Fruit fly (Drosophila melanogaster) whole organism, adult: ENCODE data around the gene Glut1.

Experiments used
- CG33017 ChIP-seq: fragments of 200-800 bp; sonication (Bioruptor generic); optimal IDR thresholded peaks from 2 replicates; lab custom pipeline; 2018; ENCODE audit warnings: missing biosample characterization, mild to moderate bottlenecking, missing genetic modification characterization, moderate library complexity
- CG5204 ChIP-seq: fragments of 200-800 bp; sonication (Bioruptor generic); optimal IDR thresholded peaks from 2 replicates; lab custom pipeline; 2016; ENCODE audit warnings: missing biosample characterization, missing genetic modification characterization
- Clk ChIP-seq: fragments of 200-800 bp; sonication (Bioruptor generic); optimal IDR thresholded peaks from 2 replicates; lab custom pipeline; 2017; ENCODE audit warnings: missing biosample characterization, missing genetic modification characterization
- Hr96 ChIP-seq: fragments of 200-800 bp; sonication (Bioruptor generic); optimal IDR thresholded peaks from 2 replicates; lab custom pipeline; 2016; ENCODE audit warnings: missing biosample characterization, missing genetic modification characterization
- kay ChIP-seq: fragments of 200-800 bp; sonication (Bioruptor generic); peaks from one replicate; lab custom pipeline; 2016; ENCODE audit warnings: missing biosample characterization, missing genetic modification characterization, borderline replicate concordance
- ovo ChIP-seq: fragments of 200-800 bp; sonication (Bioruptor generic); optimal IDR thresholded peaks from 2 replicates; lab custom pipeline; 2016; ENCODE audit warnings: missing biosample characterization, missing genetic modification characterization
- pad ChIP-seq: fragments of 200-800 bp; sonication (Bioruptor generic); optimal IDR thresholded peaks from 3 replicates; lab custom pipeline; 2017; ENCODE audit warnings: missing biosample characterization, missing genetic modification characterization, mild to moderate bottlenecking, moderate library complexity, missing genetic modification reagents
- tj ChIP-seq: fragments of 200-800 bp; sonication (Bioruptor generic); optimal IDR thresholded peaks from 3 replicates; lab custom pipeline; 2017; ENCODE audit warnings: missing biosample characterization, mild to moderate bottlenecking, missing genetic modification characterization, moderate library complexity

- TF ChIP-seq kay (GFP tag; lab: Kevin White, UChicago), result no peak
- no peak for TF ChIP-seq CG5204 (GFP tag; lab: Kevin White, UChicago)
- TF ChIP-seq Clk, result no peak
- TF ChIP-seq pad, result no peak
- no peak for TF ChIP-seq ovo (GFP tag; lab: Kevin White, UChicago)
- no peak for TF ChIP-seq CG33017 (tag; lab: Kevin White, UChicago)
- no peak for TF ChIP-seq Hr96 (GFP tag; lab: Kevin White, UChicago)
- TF ChIP-seq tj (GFP tag; lab: Kevin White, UChicago), result no peak
Measured at dm6 chr3L:907673-908323, 6.1 kb upstream of the Glut1 start.
